Worm (Caenorhabditis elegans) whole organism, midembryonic: ENCODE measurements around the gene nspa-2.

Experiments
- flt-1 ChIP-seq: fragments of 200-800 bp; sonication (Bioruptor generic); IDR thresholded peaks from 2 replicates; pipeline ENCODE4 v1.3.6; 2022; ENCODE audit warnings: missing genetic modification characterization, missing compliant biosample characterization
- klf-2 ChIP-seq: fragments of 200-800 bp; sonication (Bioruptor generic); conservative IDR thresholded peaks from 2 replicates; pipeline ENCODE4 v1.3.6; 2022; ENCODE audit warnings: missing genetic modification reagents, missing genetic modification characterization, missing compliant biosample characterization
- med-1 ChIP-seq: sonication (generic microtip); optimal IDR thresholded peaks from 2 replicates; lab custom pipeline; 2017; ENCODE audit warnings: missing genetic modification characterization, mild to moderate bottlenecking, missing compliant biosample characterization, antibody characterized with exemption, missing genetic modification reagents; ENCODE audit not compliant: insufficient read depth
- tab-1 ChIP-seq: fragments of 200-800 bp; sonication (Bioruptor generic); IDR thresholded peaks from 2 replicates; pipeline ENCODE4 v1.3.6; 2022; ENCODE audit warnings: missing genetic modification characterization, missing compliant biosample characterization

DNA sequence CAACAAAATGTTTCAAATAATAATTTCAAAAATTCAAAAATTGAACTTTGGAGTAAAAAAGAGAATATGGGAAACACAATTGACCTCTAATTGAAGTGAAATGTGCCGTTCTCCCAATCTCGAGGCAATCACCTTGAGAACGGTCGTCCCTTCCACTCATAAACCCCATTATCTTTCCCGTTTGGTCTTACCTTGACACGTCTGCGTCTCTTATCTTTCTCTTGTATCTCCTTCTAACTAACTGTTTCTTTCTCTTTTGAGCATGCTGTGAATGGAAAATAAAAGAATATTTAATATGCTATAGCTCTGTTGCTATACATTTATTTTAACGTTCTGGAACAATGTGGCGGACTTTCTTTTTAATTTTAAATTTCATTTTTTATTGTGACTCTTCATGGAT is 8.7 kb downstream of the nspa-2 start, which contains the start of gene H12D21.10:
- TF ChIP-seq klf-2 (GFP tag; lab: Robert Waterston, UW) (no peak), tab-1 (GFP tag; lab: Robert Waterston, UW) (no peak), med-1 (GFP tag; lab: Kevin White, UChicago) (no peak), flt-1 (GFP tag; lab: Robert Waterston, UW) (no peak)
